Worm (Caenorhabditis elegans) whole organism, L4 larva: ENCODE data around the gene C13A2.1.

Experiments used
- Y105C5A.15 ChIP-seq: fragments of 200-800 bp; sonication (Bioruptor generic); IDR thresholded peaks from 2 replicates; pipeline ENCODE4 v1.3.6; 2022; ENCODE audit warnings: missing genetic modification characterization, missing compliant biosample characterization
- dmd-6 ChIP-seq: fragments of 200-800 bp; sonication (Bioruptor generic); IDR thresholded peaks from 2 replicates; pipeline ENCODE4 v1.3.6; 2022; ENCODE audit warnings: missing genetic modification reagents, missing genetic modification characterization, missing compliant biosample characterization
- dmd-8 ChIP-seq: fragments of 200-800 bp; sonication (Bioruptor generic); IDR thresholded peaks from 2 replicates; pipeline ENCODE4 v1.3.6; 2022; ENCODE audit warnings: missing genetic modification characterization, missing compliant biosample characterization
- dve-1 ChIP-seq: sonication (generic microtip); optimal IDR thresholded peaks from 2 replicates; lab custom pipeline; 2017; ENCODE audit warnings: antibody characterized with exemption, mild to moderate bottlenecking, missing genetic modification characterization, missing compliant biosample characterization; ENCODE audit not compliant: insufficient read depth
- lin-39 ChIP-seq: fragments of 150-350 bp; optimal IDR thresholded peaks from 2 replicates; lab custom pipeline; 2014; ENCODE audit warnings: missing biosample characterization, missing genetic modification reagents, missing genetic modification characterization
- ztf-7 ChIP-seq: fragments of 150-350 bp; optimal IDR thresholded peaks from 2 replicates; lab custom pipeline; 2014; ENCODE audit warnings: missing biosample characterization, missing genetic modification characterization

ce11 chrV:7326928-7327327 is 38.1 kb downstream of the C13A2.1 start, which contains the start of gene F10G2.4:
- no peak for TF ChIP-seq ztf-7 (tag; lab: Kevin White, UChicago)
- TF ChIP-seq dmd-8 (GFP tag; lab: Robert Waterston, UW) = no peak
- no peak for TF ChIP-seq Y105C5A.15 (GFP tag; lab: Robert Waterston, UW)
- TF ChIP-seq dmd-6 (GFP tag; lab: Robert Waterston, UW) = no peak
- TF ChIP-seq dve-1 (tag; lab: Kevin White, UChicago) = no peak
- TF ChIP-seq lin-39 (tag; lab: Kevin White, UChicago) = no peak
